Worm (Caenorhabditis elegans) whole organism, late embryonic: ENCODE data around the gene sto-2.
A peak's percentile ranks its signal among the peaks of the same experiment; 100 is the strongest.

ENCODE experiments used
- T23F11.4 ChIP-seq: fragments of 200-800 bp; sonication (Bioruptor generic); optimal IDR thresholded peaks from 2 replicates; lab custom pipeline; 2018; ENCODE audit warnings: mild to moderate bottlenecking, missing genetic modification characterization, missing compliant biosample characterization
- Y22D7AL.16 ChIP-seq: sonication (generic microtip); optimal IDR thresholded peaks from 2 replicates; lab custom pipeline; 2016; ENCODE audit warnings: missing genetic modification characterization, missing compliant biosample characterization
- ahr-1 ChIP-seq: sonication (generic microtip); optimal IDR thresholded peaks from 2 replicates; lab custom pipeline; 2016; ENCODE audit warnings: missing genetic modification characterization, missing compliant biosample characterization
- ceh-2 ChIP-seq: sonication (generic microtip); optimal IDR thresholded peaks from 2 replicates; lab custom pipeline; 2016; ENCODE audit warnings: missing genotype, missing genetic modification characterization, missing compliant biosample characterization
- ceh-22 ChIP-seq: sonication (generic microtip); optimal IDR thresholded peaks from 2 replicates; lab custom pipeline; 2017; ENCODE audit warnings: missing biosample characterization, missing genetic modification characterization
- ceh-24 ChIP-seq: sonication (generic microtip); optimal IDR thresholded peaks from 2 replicates; lab custom pipeline; 2016; ENCODE audit warnings: mild to moderate bottlenecking, missing genetic modification characterization, missing compliant biosample characterization
- ceh-30 ChIP-seq: fragments of 150-350 bp; optimal IDR thresholded peaks from 2 replicates; lab custom pipeline; 2014; ENCODE audit warnings: missing biosample characterization, missing genetic modification characterization
- ceh-31 ChIP-seq: sonication (generic microtip); optimal IDR thresholded peaks from 2 replicates; lab custom pipeline; 2016; ENCODE audit warnings: missing genetic modification characterization, missing compliant biosample characterization
- ceh-45 ChIP-seq: fragments of 200-800 bp; sonication (Bioruptor generic); IDR thresholded peaks from 2 replicates; pipeline ENCODE4 v1.3.6; 2022; ENCODE audit warnings: missing genetic modification reagents, missing genetic modification characterization, missing compliant biosample characterization
- ceh-48 ChIP-seq: sonication (generic microtip); optimal IDR thresholded peaks from 2 replicates; lab custom pipeline; 2016; ENCODE audit warnings: missing genetic modification characterization, inconsistent platforms, missing compliant biosample characterization
- ceh-6 ChIP-seq: fragments of 200-800 bp; sonication (Bioruptor generic); optimal IDR thresholded peaks from 2 replicates; lab custom pipeline; 2018; ENCODE audit warnings: mild to moderate bottlenecking, missing genetic modification characterization, missing compliant biosample characterization
- ceh-9 ChIP-seq: sonication (generic microtip); optimal IDR thresholded peaks from 2 replicates; lab custom pipeline; 2016; ENCODE audit warnings: mild to moderate bottlenecking, missing genetic modification characterization, inconsistent platforms, missing compliant biosample characterization
- che-1 ChIP-seq: sonication (generic microtip); optimal IDR thresholded peaks from 2 replicates; lab custom pipeline; 2016; ENCODE audit warnings: mild to moderate bottlenecking, missing genetic modification characterization, missing compliant biosample characterization
- dmd-4 ChIP-seq: sonication (generic microtip); optimal IDR thresholded peaks from 2 replicates; lab custom pipeline; 2016; ENCODE audit warnings: borderline replicate concordance, missing genetic modification characterization, missing compliant biosample characterization
- dve-1 ChIP-seq: sonication (generic microtip); optimal IDR thresholded peaks from 2 replicates; lab custom pipeline; 2017; ENCODE audit warnings: antibody characterized with exemption, mild to moderate bottlenecking, missing genetic modification characterization, missing compliant biosample characterization
- elt-2 ChIP-seq: sonication (generic microtip); optimal IDR thresholded peaks from 2 replicates; lab custom pipeline; 2016; ENCODE audit warnings: missing genetic modification reagents, missing genetic modification characterization, missing compliant biosample characterization
- elt-4 ChIP-seq: sonication (generic microtip); optimal IDR thresholded peaks from 2 replicates; lab custom pipeline; 2016; ENCODE audit warnings: missing genetic modification characterization, missing compliant biosample characterization
- ets-4 ChIP-seq: sonication (generic microtip); optimal IDR thresholded peaks from 2 replicates; lab custom pipeline; 2016; ENCODE audit warnings: missing genetic modification characterization, missing compliant biosample characterization
- fax-1 ChIP-seq: sonication (generic microtip); optimal IDR thresholded peaks from 2 replicates; lab custom pipeline; 2016; ENCODE audit warnings: missing genotype, missing genetic modification characterization, missing compliant biosample characterization
- fkh-6 ChIP-seq: sonication (generic microtip); optimal IDR thresholded peaks from 2 replicates; lab custom pipeline; 2016; ENCODE audit warnings: missing genetic modification characterization, missing compliant biosample characterization
- gmeb-2 ChIP-seq: sonication (generic microtip); optimal IDR thresholded peaks from 2 replicates; lab custom pipeline; 2016; ENCODE audit warnings: missing genetic modification characterization, inconsistent platforms, missing compliant biosample characterization
- hlh-13 ChIP-seq: fragments of 200-800 bp; sonication (Bioruptor generic); optimal IDR thresholded peaks from 2 replicates; lab custom pipeline; 2018; ENCODE audit warnings: mild to moderate bottlenecking, missing genetic modification characterization, missing compliant biosample characterization
- hlh-15 ChIP-seq: sonication (generic microtip); optimal IDR thresholded peaks from 2 replicates; lab custom pipeline; 2016; ENCODE audit warnings: missing genetic modification characterization, missing compliant biosample characterization
- hlh-6 ChIP-seq: sonication (generic microtip); optimal IDR thresholded peaks from 2 replicates; lab custom pipeline; 2016; ENCODE audit warnings: missing genotype, missing genetic modification characterization, missing compliant biosample characterization
- hlh-8 ChIP-seq: sonication (generic microtip); optimal IDR thresholded peaks from 2 replicates; lab custom pipeline; 2016; ENCODE audit warnings: missing genotype, missing genetic modification characterization, missing compliant biosample characterization
- lim-6 ChIP-seq: sonication (generic microtip); optimal IDR thresholded peaks from 2 replicates; lab custom pipeline; 2016; ENCODE audit warnings: missing genetic modification characterization, missing compliant biosample characterization
- lin-11 ChIP-seq: fragments of 200-800 bp; sonication (Bioruptor generic); optimal IDR thresholded peaks from 2 replicates; lab custom pipeline; 2018; ENCODE audit warnings: mild to moderate bottlenecking, missing genetic modification characterization, missing compliant biosample characterization
- madf-2 ChIP-seq: sonication (generic microtip); optimal IDR thresholded peaks from 2 replicates; lab custom pipeline; 2017; ENCODE audit warnings: missing genetic modification characterization, missing compliant biosample characterization
- nfya-1 ChIP-seq: sonication (generic microtip); optimal IDR thresholded peaks from 2 replicates; lab custom pipeline; 2017; ENCODE audit warnings: missing genetic modification characterization, mild to moderate bottlenecking, missing compliant biosample characterization, antibody characterized with exemption, moderate library complexity
- nhr-11 ChIP-seq: fragments of 150-350 bp; optimal IDR thresholded peaks from 2 replicates; lab custom pipeline; 2014; ENCODE audit warnings: missing biosample characterization, missing genetic modification characterization
- nhr-232 ChIP-seq: sonication (generic microtip); optimal IDR thresholded peaks from 2 replicates; lab custom pipeline; 2016; ENCODE audit warnings: missing genetic modification characterization, missing compliant biosample characterization
- npax-4 ChIP-seq: sonication (generic microtip); optimal IDR thresholded peaks from 2 replicates; lab custom pipeline; 2016; ENCODE audit warnings: missing genetic modification characterization, missing compliant biosample characterization
- odd-2 ChIP-seq: sonication (generic microtip); optimal IDR thresholded peaks from 2 replicates; lab custom pipeline; 2017; ENCODE audit warnings: antibody characterized with exemption, mild to moderate bottlenecking, missing genetic modification characterization, missing compliant biosample characterization
- pag-3 ChIP-seq: sonication (generic microtip); optimal IDR thresholded peaks from 2 replicates; lab custom pipeline; 2016; ENCODE audit warnings: missing compliant biosample characterization, missing genetic modification characterization, borderline replicate concordance
- pax-1 ChIP-seq: fragments of 150-350 bp; optimal IDR thresholded peaks from 2 replicates; lab custom pipeline; 2014; ENCODE audit warnings: missing biosample characterization, missing genetic modification characterization
- pha-2 ChIP-seq: sonication (generic microtip); optimal IDR thresholded peaks from 2 replicates; lab custom pipeline; 2017; ENCODE audit warnings: mild to moderate bottlenecking, missing genetic modification characterization, missing compliant biosample characterization
- pqm-1 ChIP-seq: sonication (generic microtip); optimal IDR thresholded peaks from 2 replicates; lab custom pipeline; 2016; ENCODE audit warnings: missing genetic modification characterization, missing compliant biosample characterization
- pros-1 ChIP-seq: fragments of 150-350 bp; optimal IDR thresholded peaks from 2 replicates; lab custom pipeline; 2014; ENCODE audit warnings: missing biosample characterization, missing genetic modification reagents, missing genetic modification characterization
- ref-2 ChIP-seq: sonication (generic microtip); optimal IDR thresholded peaks from 2 replicates; lab custom pipeline; 2016; ENCODE audit warnings: missing genetic modification characterization, missing compliant biosample characterization
- rnt-1 ChIP-seq: sonication (generic microtip); optimal IDR thresholded peaks from 2 replicates; lab custom pipeline; 2016; ENCODE audit warnings: missing genetic modification characterization, missing compliant biosample characterization
- sdc-2 ChIP-seq: sonication (generic microtip); optimal IDR thresholded peaks from 2 replicates; lab custom pipeline; 2016; ENCODE audit warnings: missing genotype, missing genetic modification characterization, missing compliant biosample characterization
- sox-2 ChIP-seq: fragments of 200-800 bp; sonication (Bioruptor generic); IDR thresholded peaks from 2 replicates; pipeline ENCODE4 v1.3.6; 2022; ENCODE audit warnings: missing genetic modification reagents, missing genetic modification characterization, missing compliant biosample characterization
- sox-4 ChIP-seq: sonication (generic microtip); optimal IDR thresholded peaks from 2 replicates; lab custom pipeline; 2017; ENCODE audit warnings: mild to moderate bottlenecking, missing genetic modification characterization, inconsistent platforms, missing compliant biosample characterization
- tbx-2 ChIP-seq: sonication (generic microtip); optimal IDR thresholded peaks from 2 replicates; lab custom pipeline; 2016; ENCODE audit warnings: missing genetic modification characterization, missing compliant biosample characterization
- tbx-7 ChIP-seq: sonication (generic microtip); optimal IDR thresholded peaks from 2 replicates; lab custom pipeline; 2016; ENCODE audit warnings: missing genotype, missing genetic modification characterization, missing compliant biosample characterization
- unc-3 ChIP-seq, 2 experiments: fragments of 200-800 bp in 1 of 2; sonication (Bioruptor generic) in 1 of 2; sonication (generic microtip) in 1 of 2; conservative IDR thresholded peaks in 1 of 2; optimal IDR thresholded peaks in 1 of 2; 2 replicates each; pipeline versions ENCODE4 v1.3.6 to Lab custom; 2016 to 2022; ENCODE audit warnings: missing compliant biosample characterization in 2 of 2, missing genetic modification characterization in 2 of 2, missing genetic modification reagents in 1 of 2
- unc-42 ChIP-seq: sonication (generic microtip); optimal IDR thresholded peaks from 2 replicates; lab custom pipeline; 2016; ENCODE audit warnings: missing genotype, missing genetic modification characterization, missing compliant biosample characterization
- unc-55 ChIP-seq: sonication (generic microtip); optimal IDR thresholded peaks from 2 replicates; lab custom pipeline; 2017; ENCODE audit warnings: missing biosample characterization, missing genetic modification reagents, missing genetic modification characterization
- zip-5 ChIP-seq: sonication (generic microtip); optimal IDR thresholded peaks from 2 replicates; lab custom pipeline; 2016; ENCODE audit warnings: missing genetic modification characterization, missing compliant biosample characterization
- ztf-16 ChIP-seq: sonication (generic microtip); optimal IDR thresholded peaks from 2 replicates; lab custom pipeline; 2017; ENCODE audit warnings: missing genetic modification characterization, missing compliant biosample characterization

sto-2 gene

DNA sequence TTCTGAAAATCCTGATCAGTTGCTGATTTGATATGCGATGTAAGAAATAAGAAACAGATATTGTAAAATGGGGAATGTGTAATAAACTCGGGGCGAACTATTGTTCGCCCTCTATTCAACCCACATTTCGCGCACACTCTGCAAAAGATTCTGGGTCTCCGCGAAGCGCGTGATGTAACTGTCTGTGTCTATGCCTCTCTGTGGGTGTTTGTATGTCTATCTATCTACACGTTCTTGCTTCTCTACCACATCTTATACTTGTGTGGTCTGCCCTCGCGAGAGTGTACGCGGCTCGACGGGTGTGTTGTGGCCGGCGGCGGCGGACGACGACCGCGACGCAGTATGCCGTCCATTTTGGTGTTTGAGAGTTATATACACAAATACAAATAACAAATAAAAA, 13.3 kb upstream of the sto-2 start (continued):
- peak; percentile 34 for TF ChIP-seq ceh-2 (tag; lab: Kevin White, UChicago)
- TF ChIP-seq madf-2, result peak; percentile 40
- no peak for TF ChIP-seq unc-42 (tag; lab: Kevin White, UChicago)
- TF ChIP-seq nhr-11 (tag; lab: Kevin White, UChicago), result no peak
- no peak for TF ChIP-seq pqm-1 (tag; lab: Kevin White, UChicago)
- peak; percentile 53 for TF ChIP-seq sdc-2 (tag; lab: Kevin White, UChicago)
- TF ChIP-seq sox-2 (GFP tag; lab: Robert Waterston, UW), result peak; percentile 26; the same call in 1 of the 2 replicates
- TF ChIP-seq hlh-6 (tag; lab: Kevin White, UChicago), result no peak
- peak; percentile 27 for TF ChIP-seq dve-1
- peak; percentile 1 for TF ChIP-seq hlh-8 (tag; lab: Kevin White, UChicago)
- TF ChIP-seq Y22D7AL.16, result no peak
- TF ChIP-seq hlh-15 (tag; lab: Kevin White, UChicago), result no peak
- no peak for TF ChIP-seq npax-4 (tag; lab: Kevin White, UChicago)
- TF ChIP-seq zip-5 (tag; lab: Kevin White, UChicago), result no peak
- peak; percentile 81 for TF ChIP-seq rnt-1 (tag; lab: Kevin White, UChicago)
- no peak for TF ChIP-seq ceh-6 (GFP tag; lab: Kevin White, UChicago)
- TF ChIP-seq ceh-31, result peak; percentile 69
- TF ChIP-seq lin-11 (tag; lab: Kevin White, UChicago), result no peak
- no peak for TF ChIP-seq hlh-13 (GFP tag; lab: Kevin White, UChicago)
- TF ChIP-seq dmd-4 (tag; lab: Kevin White, UChicago), result peak; percentile 56
- TF ChIP-seq fkh-6 (tag; lab: Kevin White, UChicago), result no peak
- no peak for TF ChIP-seq unc-3 (GFP tag; conservative IDR thresholded peaks at IDR 0.05; lab: Robert Waterston, UW)
- no peak for TF ChIP-seq unc-3 (tag; optimal IDR thresholded peaks at IDR 0.05; lab: Kevin White, UChicago)
- TF ChIP-seq pros-1 (tag; lab: Kevin White, UChicago), result peak; percentile 75
- TF ChIP-seq ref-2 (tag; lab: Kevin White, UChicago), result no peak
- no peak for TF ChIP-seq tbx-7 (tag; lab: Kevin White, UChicago)
- TF ChIP-seq ceh-48 (tag; lab: Kevin White, UChicago), result no peak
- TF ChIP-seq elt-4 (tag; lab: Kevin White, UChicago), result no peak
- TF ChIP-seq unc-55 (GFP tag; lab: Kevin White, UChicago), result peak; percentile 60
- TF ChIP-seq nhr-232 (tag; lab: Kevin White, UChicago), result no peak
- TF ChIP-seq pag-3 (tag; lab: Kevin White, UChicago), result no peak
- TF ChIP-seq elt-2 (tag; lab: Kevin White, UChicago), result peak; percentile 71
- no peak for TF ChIP-seq lim-6
- TF ChIP-seq ahr-1, result no peak
- TF ChIP-seq T23F11.4 (GFP tag; lab: Kevin White, UChicago), result no peak
- TF ChIP-seq gmeb-2 (tag; lab: Kevin White, UChicago), result no peak
- no peak for TF ChIP-seq ceh-24
- no peak for TF ChIP-seq sox-4 (tag; lab: Kevin White, UChicago)
- no peak for TF ChIP-seq ceh-22 (tag; lab: Kevin White, UChicago)
- TF ChIP-seq ceh-45 (GFP tag; lab: Robert Waterston, UW), result no peak
- TF ChIP-seq ceh-9 (tag; lab: Kevin White, UChicago), result no peak
- no peak for TF ChIP-seq odd-2
- TF ChIP-seq tbx-2, result peak; percentile 77
- TF ChIP-seq pax-1 (tag; lab: Kevin White, UChicago), result no peak
- no peak for TF ChIP-seq ztf-16 (tag; lab: Kevin White, UChicago)
- no peak for TF ChIP-seq fax-1 (tag; lab: Kevin White, UChicago)
- peak; percentile 69 for TF ChIP-seq ceh-30
- TF ChIP-seq ets-4 (tag; lab: Kevin White, UChicago), result peak; percentile 36
- TF ChIP-seq pha-2 (tag; lab: Kevin White, UChicago), result peak; percentile 32
- peak; percentile 74 for TF ChIP-seq nfya-1
- TF ChIP-seq che-1 (tag; lab: Kevin White, UChicago), result peak; percentile 27
